Worm (Caenorhabditis elegans): ENCODE data around the gene daf-10.

- no peak for TF ChIP-seq T22C8.4 (GFP tag; IDR thresholded peaks at IDR 0.05)
- TF ChIP-seq cog-1 (tag; optimal IDR thresholded peaks at IDR 0.05): no peak
- no peak for TF ChIP-seq flt-1 (GFP tag; IDR thresholded peaks at IDR 0.05)
- TF ChIP-seq ref-1 (GFP tag; conservative IDR thresholded peaks at IDR 0.05): no peak
Observed at ce11 chrIV:9169764-9170163, 23.8 kb upstream of the daf-10 start.
